Fruit fly (Drosophila melanogaster): ENCODE results near the gene CG6067.
"Not testable (repeated sequence)": the region's sequence is repeated elsewhere in the genome, so short reads cannot be mapped to it uniquely, and the experiment has no call there.

Gene CG6067

DNA sequence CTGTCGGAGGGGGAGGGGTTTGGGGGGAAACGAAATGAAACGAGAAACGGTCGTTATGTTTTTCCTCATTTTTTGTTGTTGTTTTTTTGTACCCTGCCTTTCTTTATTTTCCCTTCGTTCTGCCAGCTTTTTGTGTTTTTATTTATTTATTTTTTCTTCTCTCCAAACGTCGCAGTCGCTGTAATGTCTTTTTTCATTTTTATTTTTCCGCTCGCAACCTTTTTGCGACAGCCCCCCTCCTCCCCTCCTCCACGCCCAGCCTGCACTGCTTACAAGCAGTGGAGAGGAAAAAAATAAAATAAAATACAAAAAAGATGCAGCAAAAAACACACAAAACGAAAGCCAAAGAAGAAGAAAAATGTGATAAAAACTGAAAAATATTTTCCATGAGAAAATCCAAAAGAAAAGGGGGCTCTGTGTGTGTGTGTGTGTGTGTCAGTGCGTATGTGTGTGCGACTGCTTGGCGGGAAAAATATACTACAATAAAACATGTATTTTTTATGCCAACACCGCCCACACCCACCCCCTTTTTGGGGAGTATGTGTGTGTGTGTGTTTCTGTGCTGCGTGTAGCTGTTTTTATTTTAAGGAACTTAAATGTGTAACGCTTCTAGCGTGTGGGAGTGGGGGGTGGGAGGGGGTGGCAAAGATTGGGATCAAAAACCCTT is 20.2 kb upstream of the CG6067 start:
- TF ChIP-seq Hr78 (GFP tag; optimal IDR thresholded peaks at IDR 0.05) (no peak), woc (GFP tag; optimal IDR thresholded peaks at IDR 0.05) (no peak), Dif (GFP tag; optimal IDR thresholded peaks at IDR 0.05; ENCODE audit: partially characterized antibody) (no peak), jim (GFP tag; optimal IDR thresholded peaks at IDR 0.05) (no peak), N (GFP tag; optimal IDR thresholded peaks at IDR 0.05) (no peak), Dfd (GFP tag; optimal IDR thresholded peaks at IDR 0.05) (peak; percentile 59), Myc (optimal IDR thresholded peaks at IDR 0.05) (no peak), fru (GFP tag; optimal IDR thresholded peaks at IDR 0.05) (no peak), rgr (GFP tag; optimal IDR thresholded peaks at IDR 0.05) (no peak), pan (optimal IDR thresholded peaks at IDR 0.05) (no peak), Abd-B (GFP tag; optimal IDR thresholded peaks at IDR 0.05) (no peak), dsf (GFP tag; optimal IDR thresholded peaks at IDR 0.05; ENCODE audit: borderline replicate concordance) (no peak), psq (GFP tag; optimal IDR thresholded peaks at IDR 0.05) (no peak), CG32264 (GFP tag; optimal IDR thresholded peaks at IDR 0.05) (no peak), Sp1 (GFP tag; optimal IDR thresholded peaks at IDR 0.05) (peak; percentile 63)

DNA sequence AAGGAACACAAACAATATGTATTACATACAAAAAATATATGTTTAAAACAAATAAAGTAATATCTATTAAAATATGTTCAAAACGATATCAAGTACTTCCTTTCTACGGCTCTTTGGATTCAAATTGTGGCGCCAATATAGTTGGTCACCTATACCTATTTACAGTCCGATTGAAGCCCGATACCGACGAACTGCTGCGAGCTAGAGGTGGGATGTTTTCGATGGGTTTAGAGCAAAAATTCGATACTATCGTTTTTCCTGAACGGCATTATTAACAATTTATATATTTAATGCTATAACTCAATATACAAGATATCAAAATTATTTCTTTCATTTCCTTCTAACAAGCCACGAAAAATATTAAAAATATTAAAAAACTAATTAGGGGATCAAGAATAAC is 13.6 kb upstream of the CG6067 start:
- TF ChIP-seq OdsH (GFP tag; optimal IDR thresholded peaks at IDR 0.05) (no peak), sage (GFP tag; optimal IDR thresholded peaks at IDR 0.05) (peak; percentile 26)

DNA sequence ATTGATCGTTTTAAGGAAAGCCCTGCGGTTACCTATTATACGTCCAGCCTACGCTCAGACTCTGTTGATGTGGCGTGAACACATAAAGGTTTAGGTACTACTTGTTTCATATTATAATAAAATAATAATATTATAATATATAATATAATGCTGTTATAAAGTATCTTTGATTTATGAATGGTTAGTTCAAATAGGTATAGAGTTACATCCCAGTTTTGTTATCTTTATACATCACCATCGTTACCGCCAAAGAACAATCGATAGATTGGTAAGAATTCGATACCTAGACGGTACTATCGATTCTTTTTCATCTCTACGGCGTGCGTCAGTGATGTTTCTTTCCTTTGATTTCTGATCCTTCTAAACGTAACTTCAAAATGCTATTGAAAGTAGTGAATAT is 13.1 kb upstream of the CG6067 start, which contains the start of gene CG12728:
TSS of gene CG12728 (plus strand) at position 301 of the 400 bp plus-strand sequence.
- not testable (repeated sequence) for TF ChIP-seq brk, Jra, usp (GFP tag; optimal IDR thresholded peaks at IDR 0.05)

dm6 chrX:5945052-5945830 is 10.2 kb upstream of the CG6067 start, which contains the start of gene CG32756:
CG32756 (plus strand) TSS chrX:5945682.
- not testable (repeated sequence) for TF ChIP-seq OdsH, jim, sv (GFP tag; optimal IDR thresholded peaks at IDR 0.05)

DNA sequence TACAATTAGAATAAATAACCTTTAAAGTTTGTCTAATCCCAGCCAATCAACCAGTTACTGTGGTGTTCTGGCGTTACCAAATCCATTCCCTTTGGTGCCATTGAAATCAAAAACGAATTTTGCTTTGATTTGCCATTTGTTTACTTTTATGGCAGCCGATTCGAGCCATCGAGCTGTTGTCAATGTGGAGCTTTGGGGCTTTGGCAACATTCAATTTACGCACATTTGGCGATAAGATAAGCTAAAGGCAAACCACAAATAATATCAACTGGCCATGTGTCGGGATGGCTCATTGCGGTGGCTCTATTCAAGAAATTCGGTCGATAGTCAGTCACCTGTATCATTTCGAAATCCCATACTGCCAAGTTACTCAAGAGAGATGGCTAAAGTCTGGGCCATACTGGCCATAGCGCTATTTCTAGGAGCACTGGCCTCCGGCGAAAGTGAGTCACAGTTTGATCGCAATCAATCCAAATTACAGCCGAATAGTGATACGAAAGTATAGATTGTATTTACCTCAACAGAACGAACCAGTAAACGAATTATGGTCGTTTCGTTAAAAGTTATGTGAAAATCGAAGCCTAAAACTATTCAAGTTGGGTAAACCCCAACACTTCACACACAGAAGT is 7.4 kb upstream of the CG6067 start, which contains the start of gene CG6041:
TSS of gene CG6041 (plus strand) at position 291 of the 629 bp plus-strand sequence.
- TF ChIP-seq Mio (GFP tag; optimal IDR thresholded peaks at IDR 0.05) = no peak
- no peak for TF ChIP-seq Abd-B (GFP tag; optimal IDR thresholded peaks at IDR 0.05)
- no peak for TF ChIP-seq Hr78 (GFP tag; optimal IDR thresholded peaks at IDR 0.05)
- TF ChIP-seq CG9705 (GFP tag; optimal IDR thresholded peaks at IDR 0.05) = no peak
- no peak for TF ChIP-seq HLH106 (tag; optimal IDR thresholded peaks at IDR 0.05)
- no peak for TF ChIP-seq foxo (GFP tag; optimal IDR thresholded peaks at IDR 0.05)
- no peak for TF ChIP-seq OdsH (GFP tag; optimal IDR thresholded peaks at IDR 0.05)
- no peak for TF ChIP-seq tai (GFP tag; optimal IDR thresholded peaks at IDR 0.05)
- TF ChIP-seq dsf (GFP tag; optimal IDR thresholded peaks at IDR 0.05; ENCODE audit: borderline replicate concordance) = no peak
- no peak for TF ChIP-seq Dfd (GFP tag; optimal IDR thresholded peaks at IDR 0.05)

- TF ChIP-seq Vsx2 (GFP tag; optimal IDR thresholded peaks at IDR 0.05; ENCODE audit: partially characterized antibody) = no peak
- TF ChIP-seq h (GFP tag; optimal IDR thresholded peaks at IDR 0.05) = no peak
- TF ChIP-seq Mio (GFP tag; optimal IDR thresholded peaks at IDR 0.05) = no peak
- no peak for TF ChIP-seq Rel (GFP tag; optimal IDR thresholded peaks at IDR 0.05)
- TF ChIP-seq Rel (tag; optimal IDR thresholded peaks at IDR 0.05) = no peak
These were observed 5.5 kb upstream of the CG6067 start, which contains the start of gene CG32755 for dm6 chrX:5949951-5950350. CG32755 (plus strand) TSS chrX:5950251.
